Worm (Caenorhabditis elegans) whole organism, L2 larva: ENCODE data around the gene C07A9.13.
A peak's percentile ranks its signal among the peaks of the same experiment; 100 is the strongest.
"Not testable (repeated sequence)": the region's sequence is repeated elsewhere in the genome, so short reads cannot be mapped to it uniquely, and the experiment has no call there.

ENCODE experiments used
- C34F6.9 ChIP-seq: fragments of 150-350 bp; optimal IDR thresholded peaks from 2 replicates; lab custom pipeline; 2014; ENCODE audit warnings: missing biosample characterization, missing genetic modification characterization
- F13H6.1 ChIP-seq: sonication (generic microtip); optimal IDR thresholded peaks from 2 replicates; lab custom pipeline; 2016; ENCODE audit warnings: missing genetic modification characterization, missing compliant biosample characterization
- Y55F3AM.14 ChIP-seq: fragments of 200-800 bp; sonication (Bioruptor generic); optimal IDR thresholded peaks from 2 replicates; lab custom pipeline; 2018; ENCODE audit warnings: mild to moderate bottlenecking, missing genetic modification characterization, missing compliant biosample characterization
- ZK546.5 ChIP-seq: sonication (generic microtip); optimal IDR thresholded peaks from 2 replicates; lab custom pipeline; 2017; ENCODE audit warnings: missing biosample characterization, missing genetic modification characterization
- alr-1 ChIP-seq: fragments of 150-350 bp; optimal IDR thresholded peaks from 2 replicates; lab custom pipeline; 2014; ENCODE audit warnings: missing biosample characterization, missing genetic modification characterization
- aly-2 ChIP-seq: fragments of 150-350 bp; optimal IDR thresholded peaks from 2 replicates; lab custom pipeline; 2014; ENCODE audit warnings: missing biosample characterization, missing genetic modification characterization
- ama-1 ChIP-seq: fragments of 150-350 bp; optimal IDR thresholded peaks from 2 replicates; lab custom pipeline; 2018; ENCODE audit warnings: inconsistent platforms
- blmp-1 ChIP-seq: sonication (generic microtip); optimal IDR thresholded peaks from 2 replicates; lab custom pipeline; 2017; ENCODE audit warnings: missing genetic modification characterization, mild to moderate bottlenecking, missing compliant biosample characterization, antibody characterized with exemption, moderate library complexity; ENCODE audit not compliant: insufficient read depth
- ceh-16 ChIP-seq: fragments of 150-350 bp; optimal IDR thresholded peaks from 2 replicates; lab custom pipeline; 2014; ENCODE audit warnings: missing biosample characterization, missing genetic modification characterization
- crh-2 ChIP-seq: sonication (generic microtip); optimal IDR thresholded peaks from 2 replicates; lab custom pipeline; 2017; ENCODE audit warnings: missing biosample characterization, missing genetic modification characterization
- dmd-4 ChIP-seq: sonication (generic microtip); optimal IDR thresholded peaks from 2 replicates; lab custom pipeline; 2017; ENCODE audit warnings: missing biosample characterization, missing genetic modification characterization
- egl-27 ChIP-seq: sonication (generic microtip); optimal IDR thresholded peaks from 3 replicates; lab custom pipeline; 2017; ENCODE audit warnings: missing biosample characterization, missing genetic modification reagents, missing genetic modification characterization
- elt-1 ChIP-seq: fragments of 150-350 bp; optimal IDR thresholded peaks from 2 replicates; lab custom pipeline; 2014; ENCODE audit warnings: missing biosample characterization, missing genetic modification characterization
- elt-3 ChIP-seq: sonication (generic microtip); optimal IDR thresholded peaks from 2 replicates; lab custom pipeline; 2017; ENCODE audit warnings: missing biosample characterization, missing genetic modification characterization
- fos-1 ChIP-seq: fragments of 150-350 bp; optimal IDR thresholded peaks from 2 replicates; lab custom pipeline; 2014; ENCODE audit warnings: missing biosample characterization, missing genetic modification characterization
- gmeb-1 ChIP-seq: fragments of 150-350 bp; optimal IDR thresholded peaks from 2 replicates; lab custom pipeline; 2014; ENCODE audit warnings: missing biosample characterization, missing genetic modification characterization
- lin-11 ChIP-seq: fragments of 150-350 bp; sonication (generic microtip); optimal IDR thresholded peaks from 2 replicates; lab custom pipeline; 2014; ENCODE audit warnings: missing biosample characterization, missing genetic modification characterization, inconsistent platforms, mixed read lengths
- lin-13 ChIP-seq: fragments of 150-350 bp; optimal IDR thresholded peaks from 2 replicates; lab custom pipeline; 2014; ENCODE audit warnings: missing biosample characterization, missing genetic modification reagents, missing genetic modification characterization
- lsy-2 ChIP-seq, 2 experiments: fragments of 150-350 bp in 1 of 2; sonication (generic microtip) in 1 of 2; optimal IDR thresholded peaks; 2 replicates each; lab custom pipeline; 2014 to 2017; ENCODE audit warnings: missing biosample characterization in 2 of 2, missing genetic modification characterization in 2 of 2
- mab-5 ChIP-seq: fragments of 150-350 bp; optimal IDR thresholded peaks from 2 replicates; lab custom pipeline; 2014; ENCODE audit warnings: missing biosample characterization, missing genetic modification characterization
- mbf-1 ChIP-seq: sonication (generic microtip); optimal IDR thresholded peaks from 2 replicates; lab custom pipeline; 2017; ENCODE audit warnings: missing biosample characterization, missing genetic modification characterization
- mdl-1 ChIP-seq, 2 experiments: fragments of 150-350 bp in 1 of 2; sonication (generic microtip) in 1 of 2; optimal IDR thresholded peaks; 2 replicates each; lab custom pipeline; 2017; ENCODE audit warnings: missing biosample characterization in 2 of 2, missing genetic modification characterization in 2 of 2
- nhr-10 ChIP-seq: sonication (generic microtip); optimal IDR thresholded peaks from 2 replicates; lab custom pipeline; 2017; ENCODE audit warnings: missing biosample characterization, missing genetic modification characterization
- nhr-12 ChIP-seq: fragments of 150-350 bp; optimal IDR thresholded peaks from 2 replicates; lab custom pipeline; 2014; ENCODE audit warnings: missing biosample characterization, missing genetic modification characterization
- nhr-129 ChIP-seq: fragments of 150-350 bp; optimal IDR thresholded peaks from 2 replicates; lab custom pipeline; 2014; ENCODE audit warnings: missing biosample characterization, missing genetic modification characterization
- nhr-21 ChIP-seq: fragments of 150-350 bp; optimal IDR thresholded peaks from 2 replicates; lab custom pipeline; 2014; ENCODE audit warnings: missing biosample characterization, missing genetic modification characterization
- nhr-23 ChIP-seq: fragments of 150-350 bp; optimal IDR thresholded peaks from 2 replicates; lab custom pipeline; 2014; ENCODE audit warnings: missing biosample characterization, missing genetic modification reagents, missing genetic modification characterization
- nhr-237 ChIP-seq: fragments of 150-350 bp; optimal IDR thresholded peaks from 2 replicates; lab custom pipeline; 2014; ENCODE audit warnings: missing biosample characterization, missing genetic modification characterization
- nhr-25 ChIP-seq: fragments of 150-350 bp; sonication (generic microtip); optimal IDR thresholded peaks from 3 replicates; lab custom pipeline; 2014; ENCODE audit warnings: missing biosample characterization, missing genetic modification characterization
- nhr-77 ChIP-seq: fragments of 150-350 bp; optimal IDR thresholded peaks from 2 replicates; lab custom pipeline; 2014; ENCODE audit warnings: missing biosample characterization, missing genetic modification characterization
- sem-4 ChIP-seq: fragments of 150-350 bp; optimal IDR thresholded peaks from 2 replicates; lab custom pipeline; 2014; ENCODE audit warnings: missing biosample characterization, missing genetic modification reagents, missing genetic modification characterization
- skn-1 ChIP-seq: sonication (generic microtip); optimal IDR thresholded peaks from 2 replicates; lab custom pipeline; 2017; ENCODE audit warnings: missing biosample characterization, missing genetic modification characterization
- sma-3 ChIP-seq: sonication (generic microtip); optimal IDR thresholded peaks from 2 replicates; lab custom pipeline; 2016; ENCODE audit warnings: missing genetic modification reagents, missing genetic modification characterization, missing compliant biosample characterization
- sma-9 ChIP-seq, 2 experiments: fragments of 150-350 bp in 1 of 2; sonication (generic microtip) in 1 of 2; optimal IDR thresholded peaks; 2 replicates each; lab custom pipeline; 2014 to 2016; ENCODE audit warnings: missing genetic modification characterization in 2 of 2, mild to moderate bottlenecking in 1 of 2, missing biosample characterization in 1 of 2, missing compliant biosample characterization in 1 of 2, missing genetic modification reagents in 1 of 2, moderate library complexity in 1 of 2
- snpc-4 ChIP-seq: fragments of 150-350 bp; optimal IDR thresholded peaks from 2 replicates; lab custom pipeline; 2014; ENCODE audit warnings: missing biosample characterization, missing genetic modification characterization
- unc-39 ChIP-seq: fragments of 150-350 bp; optimal IDR thresholded peaks from 2 replicates; lab custom pipeline; 2014; ENCODE audit warnings: missing biosample characterization, missing genetic modification characterization
- unc-55 ChIP-seq: fragments of 150-350 bp; sonication (generic microtip); optimal IDR thresholded peaks from 3 replicates; lab custom pipeline; 2014; ENCODE audit warnings: missing biosample characterization, missing genetic modification reagents, missing genetic modification characterization
- zag-1 ChIP-seq: fragments of 150-350 bp; optimal IDR thresholded peaks from 2 replicates; lab custom pipeline; 2014; ENCODE audit warnings: missing biosample characterization, missing genetic modification characterization
- ztf-1 ChIP-seq: fragments of 200-800 bp; sonication (Bioruptor generic); conservative IDR thresholded peaks from 2 replicates; pipeline ENCODE4 v1.3.6; 2022; ENCODE audit warnings: missing genetic modification characterization, missing compliant biosample characterization
- ztf-11 ChIP-seq: sonication (generic microtip); optimal IDR thresholded peaks from 2 replicates; lab custom pipeline; 2017; ENCODE audit warnings: missing biosample characterization, missing genetic modification characterization

The C07A9.13 gene

ce11 chrIII:9682729-9683128 lies 1.6 kb upstream of the C07A9.13 start, which contains the start of gene C07A9.5:
TSS of gene C07A9.5 (minus strand) at chrIII:9682829.
- TF ChIP-seq ztf-11; nhr-129 (tag; lab: Kevin White, UChicago); crh-2 (tag; lab: Kevin White, UChicago): not testable (repeated sequence)
- TF ChIP-seq, all 48 proteins: peak for 0; not testable (repeated sequence) for 48

DNA sequence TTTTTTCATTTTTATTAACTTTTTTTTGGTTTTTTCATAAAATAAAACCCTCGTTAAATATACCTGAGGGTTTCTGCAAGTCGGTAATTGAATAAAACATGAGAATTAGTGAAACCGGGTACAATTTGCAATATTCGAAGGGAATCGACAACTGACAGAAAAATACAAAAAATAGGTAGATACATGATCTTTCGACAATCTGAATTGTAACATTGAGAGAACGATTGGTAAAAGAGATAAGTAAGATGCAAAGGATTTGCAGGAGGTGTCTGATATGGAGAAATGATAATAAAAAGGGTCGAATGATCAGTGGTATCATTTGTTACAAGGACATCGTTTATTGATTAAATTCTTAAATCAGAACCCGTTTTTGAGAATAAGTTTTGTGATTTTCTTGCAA lies 2.3 kb downstream of the C07A9.13 start, which contains the start of gene ugt-60:
Gene ugt-60 (minus strand): TSS at position 233 of the 400 bp plus-strand sequence.
- no peak for TF ChIP-seq elt-1 (tag; lab: Kevin White, UChicago)
- no peak for TF ChIP-seq nhr-21 (tag; lab: Kevin White, UChicago)
- TF ChIP-seq egl-27, result no peak
- TF ChIP-seq unc-39, result no peak
- TF ChIP-seq blmp-1 (tag; lab: Kevin White, UChicago), result no peak
- TF ChIP-seq ceh-16 (tag; lab: Kevin White, UChicago), result no peak
- no peak for TF ChIP-seq lin-11 (tag; lab: Kevin White, UChicago)
- no peak for TF ChIP-seq lin-13 (GFP tag; lab: Kevin White, UChicago)
- no peak for TF ChIP-seq lsy-2 (tag; optimal IDR thresholded peaks at IDR 0.05; lab: Kevin White, UChicago)
- no peak for TF ChIP-seq sma-9 (GFP tag; optimal IDR thresholded peaks at IDR 0.05; lab: Kevin White, UChicago)
- TF ChIP-seq sma-9 (tag; optimal IDR thresholded peaks at IDR 0.05; lab: Kevin White, UChicago), result no peak
- no peak for TF ChIP-seq elt-3
- no peak for TF ChIP-seq zag-1 (tag; lab: Kevin White, UChicago)
- no peak for TF ChIP-seq aly-2 (tag; lab: Kevin White, UChicago)
- no peak for TF ChIP-seq ZK546.5 (tag; lab: Kevin White, UChicago)
- no peak for TF ChIP-seq ztf-1 (GFP tag; lab: Robert Waterston, UW)
- no peak for TF ChIP-seq dmd-4
- no peak for TF ChIP-seq nhr-10 (tag; lab: Kevin White, UChicago)

- TF ChIP-seq blmp-1 (tag; lab: Kevin White, UChicago) (no peak), lin-11 (tag; lab: Kevin White, UChicago) (no peak), sem-4 (tag; lab: Kevin White, UChicago) (no peak), mbf-1 (tag; lab: Kevin White, UChicago) (no peak), alr-1 (tag; lab: Kevin White, UChicago) (no peak), ZK546.5 (tag; lab: Kevin White, UChicago) (no peak), nhr-77 (tag; lab: Kevin White, UChicago) (no peak), unc-55 (GFP tag; lab: Kevin White, UChicago) (no peak), mab-5 (tag; lab: Kevin White, UChicago) (no peak), nhr-25 (tag; lab: Kevin White, UChicago) (no peak)
These were observed 11.6 kb downstream of the C07A9.13 start for ce11 chrIII:9669546-9669945.

DNA sequence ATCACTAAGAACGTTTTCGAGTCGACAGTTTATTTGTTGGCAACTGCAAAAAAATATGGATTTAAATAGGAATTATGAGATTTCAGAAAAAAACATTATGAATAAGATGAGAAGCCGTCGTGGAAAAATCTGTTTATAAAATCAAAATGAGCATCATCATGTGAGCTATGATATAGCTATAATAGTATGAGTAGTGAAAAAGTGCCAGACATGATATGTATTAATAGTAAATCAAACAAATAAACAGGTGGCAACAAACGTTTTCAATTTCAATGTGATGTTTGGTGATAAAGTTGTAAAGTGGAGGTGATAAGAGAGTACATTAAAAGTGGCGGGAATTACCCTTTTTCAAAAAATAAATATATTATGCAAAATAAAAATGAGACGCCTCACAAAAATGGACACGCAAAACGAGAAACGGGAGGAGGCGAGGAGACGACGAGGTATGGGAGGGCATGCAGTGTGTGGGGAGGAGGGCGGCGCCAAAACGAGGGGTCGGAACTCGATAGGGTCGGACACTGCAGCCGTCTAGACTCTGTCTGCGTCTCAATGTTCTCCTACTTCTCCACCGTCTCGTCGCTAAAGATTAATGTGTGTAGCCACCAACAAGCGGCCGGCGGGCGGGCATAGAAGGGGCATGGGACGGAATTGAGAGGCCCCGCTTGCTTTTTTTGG lies 13.4 kb downstream of the C07A9.13 start, which contains the start of gene C07A9.9:
Gene C07A9.9 (minus strand): TSS at position 51 of the 675 bp plus-strand sequence.
- TF ChIP-seq ZK546.5 (tag; lab: Kevin White, UChicago), result peak; percentile 9
- peak; percentile 80 for TF ChIP-seq nhr-129 (tag; lab: Kevin White, UChicago)
- peak; percentile 54 for TF ChIP-seq ceh-16 (tag; lab: Kevin White, UChicago)
- TF ChIP-seq lin-11 (tag; lab: Kevin White, UChicago), result peak; percentile 43
- TF ChIP-seq elt-3, result no peak
- peak; percentile 73 for TF ChIP-seq nhr-21 (tag; lab: Kevin White, UChicago)
- TF ChIP-seq egl-27, result peak; percentile 79
- peak; percentile 88 for TF ChIP-seq zag-1 (tag; lab: Kevin White, UChicago)
- TF ChIP-seq aly-2 (tag; lab: Kevin White, UChicago), result no peak
- peak; percentile 51 for TF ChIP-seq sma-3 (GFP tag; lab: Kevin White, UChicago)
- peak; percentile 60 for TF ChIP-seq fos-1 (tag; lab: Kevin White, UChicago)
- no peak for TF ChIP-seq nhr-23 (tag; lab: Kevin White, UChicago)
- TF ChIP-seq ztf-11, result no peak
- peak; percentile 41 for TF ChIP-seq gmeb-1 (tag; lab: Kevin White, UChicago)
- peak; percentile 41 for TF ChIP-seq Y55F3AM.14
- TF ChIP-seq snpc-4 (tag; lab: Kevin White, UChicago), result peak; percentile 52
- peak; percentile 84 for TF ChIP-seq F13H6.1 (tag; lab: Kevin White, UChicago)
- TF ChIP-seq nhr-12, result no peak
- no peak for TF ChIP-seq nhr-10 (tag; lab: Kevin White, UChicago)
- peak; percentile 36 for TF ChIP-seq mab-5 (tag; lab: Kevin White, UChicago)
- peak; percentile 69 for TF ChIP-seq C34F6.9 (tag; lab: Kevin White, UChicago)
- TF ChIP-seq unc-55 (GFP tag; lab: Kevin White, UChicago), result peak; percentile 54
- peak; percentile 13 for TF ChIP-seq sem-4 (tag; lab: Kevin White, UChicago)
- TF ChIP-seq ama-1, result no peak
- peak; percentile 61 for TF ChIP-seq nhr-25 (tag; lab: Kevin White, UChicago)
- TF ChIP-seq blmp-1 (tag; lab: Kevin White, UChicago), result peak; percentile 68
- peak; percentile 29 for TF ChIP-seq lin-13 (GFP tag; lab: Kevin White, UChicago)
- TF ChIP-seq crh-2 (tag; lab: Kevin White, UChicago), result peak; percentile 51
- TF ChIP-seq lsy-2 (tag; optimal IDR thresholded peaks at IDR 0.05; lab: Kevin White, UChicago), result peak; percentile 26 to 54
- peak; percentile 18 for TF ChIP-seq skn-1
- peak; percentile 75 for TF ChIP-seq sma-9 (GFP tag; optimal IDR thresholded peaks at IDR 0.05; lab: Kevin White, UChicago)
- no peak for TF ChIP-seq sma-9 (tag; optimal IDR thresholded peaks at IDR 0.05; lab: Kevin White, UChicago)
- peak; percentile 10 for TF ChIP-seq nhr-237 (tag; lab: Kevin White, UChicago)
- peak; percentile 33 to 55 for TF ChIP-seq mdl-1 (tag; optimal IDR thresholded peaks at IDR 0.05; lab: Kevin White, UChicago)
